Fruit fly (Drosophila melanogaster) whole organism, embryonic: ENCODE data around the gene CG10993.
A peak's percentile ranks its signal among the peaks of the same experiment; 100 is the strongest.

Source experiments
- Awh ChIP-seq: fragments of 200-800 bp; sonication (Bioruptor generic); IDR thresholded peaks from 2 replicates; pipeline ENCODE4, ENCODE4 v1.3.6; 2022; ENCODE audit warnings: missing biosample characterization, missing genetic modification characterization
- CG10321 ChIP-seq: fragments of 200-800 bp; sonication (Bioruptor generic); IDR thresholded peaks from 2 replicates; pipeline ENCODE4 v1.3.6; 2022; ENCODE audit warnings: missing biosample characterization, missing genetic modification characterization
- CG12104 ChIP-seq: fragments of 200-800 bp; sonication (Bioruptor generic); optimal IDR thresholded peaks from 3 replicates; lab custom pipeline; 2016; ENCODE audit warnings: missing biosample characterization, missing genetic modification characterization
- CG12299 ChIP-seq: fragments of 200-800 bp; sonication (Bioruptor generic); optimal IDR thresholded peaks from 2 replicates; lab custom pipeline; 2018; ENCODE audit warnings: missing biosample characterization, mild to moderate bottlenecking, missing genetic modification characterization
- CG13624 ChIP-seq: fragments of 200-800 bp; sonication (Bioruptor generic); optimal IDR thresholded peaks from 2 replicates; lab custom pipeline; 2016; ENCODE audit warnings: missing biosample characterization, missing genetic modification characterization
- CG14014 ChIP-seq: fragments of 200-800 bp; sonication (Bioruptor generic); IDR thresholded peaks from 2 replicates; pipeline ENCODE4 v1.3.6; 2022; ENCODE audit warnings: missing biosample characterization, missing genetic modification characterization
- CG14860 ChIP-seq: fragments of 200-800 bp; sonication (Bioruptor generic); IDR thresholded peaks from 3 replicates; pipeline ENCODE4 v1.3.6; 2022; ENCODE audit warnings: missing biosample characterization, missing genetic modification characterization; ENCODE audit not compliant: partially characterized antibody
- CG15479 ChIP-seq: fragments of 200-800 bp; sonication (Bioruptor generic); optimal IDR thresholded peaks from 3 replicates; lab custom pipeline; 2019; ENCODE audit warnings: missing biosample characterization, mild to moderate bottlenecking, missing genetic modification characterization, moderate library complexity
- CG15514 ChIP-seq: fragments of 200-800 bp; sonication (Bioruptor generic); optimal IDR thresholded peaks from 3 replicates; lab custom pipeline; 2017; ENCODE audit warnings: missing biosample characterization, missing genetic modification characterization, mild to moderate bottlenecking, moderate library complexity, missing genetic modification reagents
- CG2712 ChIP-seq: fragments of 200-800 bp; optimal IDR thresholded peaks from 3 replicates; lab custom pipeline; 2019; ENCODE audit warnings: missing biosample characterization, mild to moderate bottlenecking, missing genetic modification characterization, moderate library complexity
- CG33213 ChIP-seq: fragments of 200-800 bp; sonication (Bioruptor generic); optimal IDR thresholded peaks from 3 replicates; lab custom pipeline; 2016; ENCODE audit warnings: missing biosample characterization, missing genetic modification characterization
- CG34422 ChIP-seq: fragments of 200-800 bp; sonication (Bioruptor generic); IDR thresholded peaks from 3 replicates; pipeline ENCODE4 v1.3.6; 2022; ENCODE audit warnings: missing biosample characterization, missing genetic modification characterization
- CG4328 ChIP-seq: fragments of 200-800 bp; sonication (Bioruptor generic); optimal IDR thresholded peaks from 3 replicates; lab custom pipeline; 2017; ENCODE audit warnings: missing biosample characterization, missing genetic modification reagents, missing genetic modification characterization
- CG5180 ChIP-seq: fragments of 200-800 bp; sonication (Bioruptor generic); optimal IDR thresholded peaks from 3 replicates; lab custom pipeline; 2017; ENCODE audit warnings: missing biosample characterization, missing genetic modification characterization, mild to moderate bottlenecking, moderate library complexity, missing genetic modification reagents
- CG5245 ChIP-seq: fragments of 200-800 bp; sonication (Bioruptor generic); optimal IDR thresholded peaks from 3 replicates; lab custom pipeline; 2016; ENCODE audit warnings: missing biosample characterization, missing genetic modification characterization
- CG7963 ChIP-seq: fragments of 200-800 bp; sonication (Bioruptor generic); IDR thresholded peaks from 3 replicates; pipeline ENCODE4 v1.3.6; 2022; ENCODE audit warnings: missing biosample characterization, missing genetic modification characterization; ENCODE audit not compliant: partially characterized antibody
- CG9876 ChIP-seq: fragments of 200-800 bp; sonication (Bioruptor generic); optimal IDR thresholded peaks from 2 replicates; lab custom pipeline; 2016; ENCODE audit warnings: missing biosample characterization, missing genetic modification characterization
- CHES-1-like ChIP-seq: fragments of 200-800 bp; sonication (Bioruptor generic); optimal IDR thresholded peaks from 2 replicates; lab custom pipeline; 2016; ENCODE audit warnings: missing biosample characterization, missing genetic modification characterization
- CTCF ChIP-seq: fragments of 200-800 bp; sonication (Bioruptor generic); optimal IDR thresholded peaks from 2 replicates; lab custom pipeline; 2017; ENCODE audit warnings: missing biosample characterization, mild to moderate bottlenecking, missing genetic modification characterization, moderate library complexity
- CrebB ChIP-seq: fragments of 200-800 bp; sonication (Bioruptor generic); optimal IDR thresholded peaks from 3 replicates; lab custom pipeline; 2018; ENCODE audit warnings: missing biosample characterization, mild to moderate bottlenecking, missing genetic modification characterization
- Deaf1 ChIP-seq: fragments of 200-800 bp; optimal IDR thresholded peaks from 3 replicates; lab custom pipeline; 2019; ENCODE audit warnings: missing biosample characterization, mild to moderate bottlenecking, missing genetic modification characterization, moderate library complexity
- Dek ChIP-seq: fragments of 200-800 bp; sonication (Bioruptor generic); optimal IDR thresholded peaks from 3 replicates; lab custom pipeline; 2019; ENCODE audit warnings: missing biosample characterization, mild to moderate bottlenecking, missing genetic modification characterization, moderate library complexity
- Dp ChIP-seq: fragments of 200-800 bp; sonication (Bioruptor generic); optimal IDR thresholded peaks from 2 replicates; lab custom pipeline; 2018; ENCODE audit warnings: missing biosample characterization, mild to moderate bottlenecking, missing genetic modification characterization, moderate library complexity
- Ets65A ChIP-seq: fragments of 200-800 bp; sonication (Bioruptor generic); peaks from one replicate; lab custom pipeline; 2016; ENCODE audit warnings: missing biosample characterization, missing genetic modification characterization
- Gug ChIP-seq: fragments of 200-800 bp; sonication (Bioruptor generic); IDR thresholded peaks from 4 replicates; pipeline ENCODE4 v1.3.6; 2022; ENCODE audit warnings: missing biosample characterization, missing genetic modification characterization
- H2.0 ChIP-seq: fragments of 200-800 bp; sonication (Bioruptor generic); IDR thresholded peaks from 2 replicates; pipeline ENCODE4 v1.3.6; 2022; ENCODE audit warnings: missing biosample characterization, missing genetic modification characterization
- HLHmδ ChIP-seq: fragments of 200-800 bp; sonication (Bioruptor generic); optimal IDR thresholded peaks from 2 replicates; lab custom pipeline; 2018; ENCODE audit warnings: missing biosample characterization, mild to moderate bottlenecking, missing genetic modification characterization, moderate library complexity
- Hand ChIP-seq: fragments of 200-800 bp; sonication (Bioruptor generic); optimal IDR thresholded peaks from 2 replicates; lab custom pipeline; 2017; ENCODE audit warnings: mild to moderate bottlenecking, missing biosample characterization, missing genetic modification reagents, missing genetic modification characterization
- HmgZ ChIP-seq: fragments of 200-800 bp; sonication (Bioruptor generic); optimal IDR thresholded peaks from 2 replicates; lab custom pipeline; 2018; ENCODE audit warnings: missing biosample characterization, mild to moderate bottlenecking, missing genetic modification characterization
- Hmr ChIP-seq: fragments of 200-800 bp; sonication (Bioruptor generic); optimal IDR thresholded peaks from 3 replicates; lab custom pipeline; 2017; ENCODE audit warnings: mild to moderate bottlenecking, missing biosample characterization, missing genetic modification reagents, missing genetic modification characterization
- Meics ChIP-seq: fragments of 200-800 bp; sonication (Bioruptor generic); optimal IDR thresholded peaks from 2 replicates; lab custom pipeline; 2017; ENCODE audit warnings: missing biosample characterization, mild to moderate bottlenecking, missing genetic modification characterization
- NC2β ChIP-seq: fragments of 200-800 bp; sonication (Bioruptor generic); optimal IDR thresholded peaks from 2 replicates; lab custom pipeline; 2016; ENCODE audit warnings: missing biosample characterization, missing genetic modification characterization
- Sry-δ ChIP-seq: fragments of 200-800 bp; sonication (Bioruptor generic); optimal IDR thresholded peaks from 2 replicates; lab custom pipeline; 2016; ENCODE audit warnings: missing biosample characterization, missing genetic modification characterization
- bbx ChIP-seq: fragments of 200-800 bp; sonication (Bioruptor generic); IDR thresholded peaks from 2 replicates; pipeline ENCODE4 v1.3.6; 2022; ENCODE audit warnings: missing biosample characterization, missing genetic modification characterization; ENCODE audit not compliant: partially characterized antibody
- bigmax ChIP-seq: fragments of 200-800 bp; sonication (Bioruptor generic); optimal IDR thresholded peaks from 2 replicates; lab custom pipeline; 2018; ENCODE audit warnings: missing biosample characterization, mild to moderate bottlenecking, missing genetic modification characterization
- cg ChIP-seq: fragments of 200-800 bp; sonication (Bioruptor generic); optimal IDR thresholded peaks from 3 replicates; lab custom pipeline; 2019; ENCODE audit warnings: missing biosample characterization, mild to moderate bottlenecking, missing genetic modification characterization, moderate library complexity
- crc ChIP-seq: fragments of 200-800 bp; sonication (Bioruptor generic); optimal IDR thresholded peaks from 2 replicates; lab custom pipeline; 2016; ENCODE audit warnings: missing biosample characterization, missing genetic modification characterization
- danr ChIP-seq: fragments of 200-800 bp; sonication (Bioruptor generic); IDR thresholded peaks from 2 replicates; pipeline ENCODE4 v1.3.6; 2022; ENCODE audit warnings: missing biosample characterization, missing genetic modification characterization
- dati ChIP-seq: fragments of 200-800 bp; sonication (Bioruptor generic); IDR thresholded peaks from 2 replicates; pipeline ENCODE4 v1.3.6; 2022; ENCODE audit warnings: missing biosample characterization, missing genetic modification characterization
- gfzf ChIP-seq: fragments of 200-800 bp; sonication (Bioruptor generic); optimal IDR thresholded peaks from 2 replicates; lab custom pipeline; 2016; ENCODE audit warnings: missing biosample characterization, mild to moderate bottlenecking, missing genetic modification characterization, moderate library complexity
- gro ChIP-seq: fragments of 200-800 bp; sonication (Bioruptor generic); optimal IDR thresholded peaks from 2 replicates; lab custom pipeline; 2016; ENCODE audit warnings: missing biosample characterization, missing genetic modification characterization
- knrl ChIP-seq: fragments of 200-800 bp; sonication (Bioruptor generic); IDR thresholded peaks from 3 replicates; pipeline ENCODE4 v1.3.6; 2022; ENCODE audit warnings: missing biosample characterization, missing genetic modification characterization; ENCODE audit not compliant: partially characterized antibody
- rib ChIP-seq: fragments of 200-800 bp; sonication (Bioruptor generic); IDR thresholded peaks from 2 replicates; pipeline ENCODE4 v1.3.6; 2022; ENCODE audit warnings: missing biosample characterization, missing genetic modification characterization
- sens ChIP-seq: fragments of 200-800 bp; sonication (Bioruptor generic); peaks from one replicate; lab custom pipeline; 2016; ENCODE audit warnings: missing biosample characterization, missing genetic modification characterization
- sob ChIP-seq: fragments of 200-800 bp; sonication (Bioruptor generic); IDR thresholded peaks from 2 replicates; pipeline ENCODE4 v1.3.6; 2022; ENCODE audit warnings: missing biosample characterization, missing genetic modification characterization
- sqz ChIP-seq: fragments of 200-800 bp; sonication (Bioruptor generic); optimal IDR thresholded peaks from 3 replicates; lab custom pipeline; 2018; ENCODE audit warnings: missing biosample characterization, mild to moderate bottlenecking, missing genetic modification characterization
- tgo ChIP-seq: fragments of 200-800 bp; sonication (Bioruptor generic); IDR thresholded peaks from 3 replicates; pipeline ENCODE4 v1.3.6; 2022; ENCODE audit warnings: missing biosample characterization, missing genetic modification characterization
- unc-4 ChIP-seq: fragments of 200-800 bp; sonication (Bioruptor generic); IDR thresholded peaks from 2 replicates; pipeline ENCODE4 v1.3.6; 2022; ENCODE audit warnings: missing biosample characterization, missing genetic modification characterization; ENCODE audit not compliant: partially characterized antibody
- wdn ChIP-seq: fragments of 200-800 bp; sonication (Bioruptor generic); IDR thresholded peaks from 2 replicates; pipeline ENCODE4 v1.3.6; 2022; ENCODE audit warnings: missing biosample characterization, missing genetic modification characterization
- wek ChIP-seq: fragments of 200-800 bp; sonication (Bioruptor generic); optimal IDR thresholded peaks from 3 replicates; lab custom pipeline; 2018; ENCODE audit warnings: missing biosample characterization, mild to moderate bottlenecking, missing genetic modification characterization, moderate library complexity

The CG10993 gene

DNA sequence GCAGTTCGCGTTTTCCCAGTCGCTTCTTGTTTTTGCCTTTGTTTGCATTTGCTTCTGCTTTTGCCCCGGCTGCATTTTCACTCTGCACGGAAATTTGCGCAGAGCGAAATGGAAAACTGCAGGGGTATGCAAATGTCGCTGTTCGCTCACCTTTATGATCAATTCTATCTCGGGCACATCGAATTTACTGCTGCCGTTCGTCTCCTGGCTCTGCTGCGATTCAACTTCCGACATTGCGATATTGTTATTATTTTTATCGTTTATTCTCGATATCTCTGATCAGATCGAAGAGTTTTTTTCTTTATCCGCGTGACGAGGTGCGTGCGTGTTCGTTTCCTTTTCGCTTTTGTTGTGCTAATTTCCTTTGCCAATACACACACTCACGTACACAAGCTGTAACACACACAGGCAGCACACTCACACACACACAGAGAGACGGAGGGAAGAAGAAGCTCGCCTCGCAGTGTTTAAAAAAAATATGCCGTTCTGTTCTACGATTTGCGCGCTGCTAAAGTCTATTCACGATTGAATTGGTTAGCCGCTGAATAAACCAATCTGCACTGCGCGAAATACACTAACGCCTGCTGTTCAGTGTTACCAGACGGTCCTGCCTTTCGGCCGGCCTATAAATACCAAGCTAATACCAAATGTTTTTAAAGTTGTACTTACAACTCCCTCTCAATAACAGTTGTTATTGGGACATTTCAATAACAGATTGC is 31.0 kb upstream of the CG10993 start, which contains the start of gene Clic (continued):
- TF ChIP-seq wdn (GFP tag; lab: Robert Waterston, UW) = 0 out of 2 replicates have a peak, but pooled peaks have one; percentile 14
- TF ChIP-seq sqz (GFP tag; lab: Kevin White, UChicago) = peak; percentile 38
- TF ChIP-seq Deaf1 (tag; lab: Kevin White, UChicago) = peak; percentile 4
- no peak for TF ChIP-seq dati (GFP tag; lab: Robert Waterston, UW)
- no peak for TF ChIP-seq tgo
- TF ChIP-seq sens (GFP tag; lab: Kevin White, UChicago) = peak; percentile 88
- TF ChIP-seq CrebB (tag; lab: Kevin White, UChicago) = no peak
- peak; percentile 10 for TF ChIP-seq CG9876 (GFP tag; lab: Kevin White, UChicago)
- TF ChIP-seq Awh = no peak
- TF ChIP-seq CG5180 (GFP tag; lab: Kevin White, UChicago) = no peak
- TF ChIP-seq wek (GFP tag; lab: Kevin White, UChicago) = peak; percentile 21
- TF ChIP-seq CG14860 (GFP tag; lab: Robert Waterston, UW) = no peak
- no peak for TF ChIP-seq CG12104 (GFP tag; lab: Kevin White, UChicago)
- peak; percentile 70 for TF ChIP-seq HLHmδ (GFP tag; lab: Kevin White, UChicago)
- TF ChIP-seq cg (GFP tag; lab: Kevin White, UChicago) = peak; percentile 84
- no peak for TF ChIP-seq CTCF (GFP tag; lab: Kevin White, UChicago)
- no peak for TF ChIP-seq CG5245 (GFP tag; lab: Kevin White, UChicago)
- TF ChIP-seq Meics = peak; percentile 19
- TF ChIP-seq NC2β = peak; percentile 35
- peak; percentile 4 for TF ChIP-seq CG4328 (GFP tag; lab: Kevin White, UChicago)
- TF ChIP-seq bbx = peak; percentile 60
- no peak for TF ChIP-seq crc (GFP tag; lab: Kevin White, UChicago)
- TF ChIP-seq CG33213 = peak; percentile 7
- peak; percentile 52 for TF ChIP-seq CG2712
- peak; percentile 64 for TF ChIP-seq bigmax (GFP tag; lab: Kevin White, UChicago)
- peak; percentile 55 for TF ChIP-seq rib (GFP tag; lab: Robert Waterston, UW)
- 0 out of 2 replicates have a peak, but pooled peaks have one; percentile 14 for TF ChIP-seq CG10321 (GFP tag; lab: Robert Waterston, UW)
- TF ChIP-seq Dp (GFP tag; lab: Kevin White, UChicago) = peak; percentile 44
- peak; percentile 24 for TF ChIP-seq gro (GFP tag; lab: Kevin White, UChicago)
- TF ChIP-seq CG12299 (tag; lab: Kevin White, UChicago) = peak; percentile 14
- 0 out of 3 replicates have a peak, but pooled peaks have one; percentile 10 for TF ChIP-seq CG7963 (GFP tag; lab: Robert Waterston, UW)
- TF ChIP-seq CHES-1-like (GFP tag; lab: Kevin White, UChicago) = peak; percentile 43
- peak; percentile 51; the same call in 1 of the 2 replicates for TF ChIP-seq sob (GFP tag; lab: Robert Waterston, UW)
- no peak for TF ChIP-seq danr (GFP tag; lab: Robert Waterston, UW)
- TF ChIP-seq Sry-δ (GFP tag; lab: Kevin White, UChicago) = peak; percentile 13
- TF ChIP-seq Gug = peak; percentile 3; the same call in 1 of the 4 replicates
- peak; percentile 40 for TF ChIP-seq HmgZ (tag; lab: Kevin White, UChicago)
- TF ChIP-seq Hand (GFP tag; lab: Kevin White, UChicago) = peak; percentile 8
- TF ChIP-seq CG14014 (GFP tag; lab: Robert Waterston, UW) = peak; percentile 15; the same call in 1 of the 2 replicates
- peak; percentile 55 for TF ChIP-seq Hmr (GFP tag; lab: Kevin White, UChicago)
- peak; percentile 37 for TF ChIP-seq CG15514 (GFP tag; lab: Kevin White, UChicago)
- TF ChIP-seq gfzf = peak; percentile 88
- TF ChIP-seq CG34422 = peak; percentile 58; the same call in 1 of the 3 replicates
- no peak for TF ChIP-seq knrl (GFP tag; lab: Robert Waterston, UW)
- TF ChIP-seq CG15479 (GFP tag; lab: Kevin White, UChicago) = peak; percentile 46
- TF ChIP-seq H2.0 (GFP tag; lab: Robert Waterston, UW) = no peak
- TF ChIP-seq CG13624 (GFP tag; lab: Kevin White, UChicago) = peak; percentile 19
- no peak for TF ChIP-seq Ets65A (GFP tag; lab: Kevin White, UChicago)
- peak; percentile 26 for TF ChIP-seq Dek
- no peak for TF ChIP-seq unc-4 (GFP tag; lab: Robert Waterston, UW)
